Worm (Caenorhabditis elegans) whole organism, young adult: Measurements from ENCODE around the gene tag-329.

Source experiments
- B0019.2 ChIP-seq: fragments of 200-800 bp; sonication (Bioruptor generic); conservative IDR thresholded peaks from 2 replicates; pipeline ENCODE4 v1.3.6; 2022; ENCODE audit warnings: missing genetic modification reagents, missing genetic modification characterization, missing compliant biosample characterization
- B0261.1 ChIP-seq: sonication (generic microtip); optimal IDR thresholded peaks from 2 replicates; lab custom pipeline; 2016; ENCODE audit warnings: mild to moderate bottlenecking, missing genetic modification characterization, moderate library complexity, missing compliant biosample characterization
- B0336.3 ChIP-seq: fragments of 200-800 bp; sonication (Bioruptor generic); IDR thresholded peaks from 2 replicates; pipeline ENCODE4 v1.3.6; 2022; ENCODE audit warnings: missing genetic modification characterization, missing compliant biosample characterization
- C06A6.2 ChIP-seq: fragments of 200-800 bp; sonication (Bioruptor generic); conservative IDR thresholded peaks from 2 replicates; pipeline ENCODE4 v1.3.6; 2022; ENCODE audit warnings: missing genetic modification characterization, missing compliant biosample characterization
- F37B4.10 ChIP-seq: fragments of 200-800 bp; sonication (Bioruptor generic); IDR thresholded peaks from 2 replicates; pipeline ENCODE4 v1.3.6; 2022; ENCODE audit warnings: missing genetic modification characterization, missing compliant biosample characterization
- F39B2.1 ChIP-seq: fragments of 200-800 bp; sonication (Bioruptor generic); IDR thresholded peaks from 2 replicates; pipeline ENCODE4 v1.3.6; 2022; ENCODE audit warnings: missing genetic modification reagents, missing genetic modification characterization, missing compliant biosample characterization
- F49E8.2 ChIP-seq: sonication (generic microtip); optimal IDR thresholded peaks from 3 replicates; lab custom pipeline; 2017; ENCODE audit warnings: missing genetic modification characterization, mild to moderate bottlenecking, missing compliant biosample characterization, antibody characterized with exemption, moderate library complexity; ENCODE audit not compliant: insufficient read depth
- F52B5.7 ChIP-seq: sonication (generic microtip); optimal IDR thresholded peaks from 2 replicates; lab custom pipeline; 2016; ENCODE audit warnings: mild to moderate bottlenecking, missing genetic modification characterization, missing compliant biosample characterization
- aptf-2 ChIP-seq: fragments of 200-800 bp; sonication (Bioruptor generic); conservative IDR thresholded peaks from 2 replicates; pipeline ENCODE4 v1.3.6; 2022; ENCODE audit warnings: missing genetic modification reagents, missing genetic modification characterization, missing compliant biosample characterization
- aptf-3 ChIP-seq: fragments of 200-800 bp; sonication (Bioruptor generic); IDR thresholded peaks from 2 replicates; pipeline ENCODE4 v1.3.6; 2022; ENCODE audit warnings: missing genetic modification characterization, missing compliant biosample characterization
- bed-2 ChIP-seq: fragments of 200-800 bp; sonication (Bioruptor generic); IDR thresholded peaks from 2 replicates; pipeline ENCODE4 v1.3.6; 2022; ENCODE audit warnings: missing genetic modification reagents, missing genetic modification characterization, missing compliant biosample characterization
- dpl-1 ChIP-seq: fragments of 150-350 bp; optimal IDR thresholded peaks from 2 replicates; lab custom pipeline; 2014; ENCODE audit warnings: missing biosample characterization, missing genetic modification reagents, missing genetic modification characterization
- efl-1 ChIP-seq: fragments of 150-350 bp; optimal IDR thresholded peaks from 2 replicates; lab custom pipeline; 2014; ENCODE audit warnings: missing biosample characterization, missing genetic modification reagents, missing genetic modification characterization
- ekl-4 ChIP-seq: fragments of 200-800 bp; sonication (Bioruptor generic); IDR thresholded peaks from 2 replicates; pipeline ENCODE4 v1.3.6; 2022; ENCODE audit warnings: missing genetic modification reagents, missing genetic modification characterization, missing compliant biosample characterization
- lag-1 ChIP-seq: fragments of 200-800 bp; sonication (Bioruptor generic); IDR thresholded peaks from 2 replicates; pipeline ENCODE4 v1.3.6; 2022; ENCODE audit warnings: missing genetic modification reagents, missing genetic modification characterization, missing compliant biosample characterization
- lin-35 ChIP-seq, 3 experiments: fragments of 150-350 bp in 2 of 3; sonication (generic microtip) in 1 of 3; optimal IDR thresholded peaks; 2 replicates each; lab custom pipeline; 2014 to 2018; ENCODE audit warnings: missing biosample characterization in 3 of 3, missing genetic modification characterization in 3 of 3, missing genetic modification reagents in 3 of 3
- lir-1 ChIP-seq: fragments of 200-800 bp; sonication (Bioruptor generic); conservative IDR thresholded peaks from 2 replicates; pipeline ENCODE4 v1.3.6; 2022; ENCODE audit warnings: missing genetic modification reagents, missing genetic modification characterization, missing compliant biosample characterization
- lsl-1 ChIP-seq: fragments of 200-800 bp; sonication (Bioruptor generic); optimal IDR thresholded peaks from 2 replicates; lab custom pipeline; 2018; ENCODE audit warnings: mild to moderate bottlenecking, missing genetic modification characterization, moderate library complexity, missing compliant biosample characterization
- madf-6 ChIP-seq: fragments of 200-800 bp; sonication (Bioruptor generic); IDR thresholded peaks from 2 replicates; pipeline ENCODE4 v1.3.6; 2022; ENCODE audit warnings: missing genetic modification reagents, missing genetic modification characterization, missing compliant biosample characterization
- madf-8 ChIP-seq: fragments of 200-800 bp; sonication (Bioruptor generic); conservative IDR thresholded peaks from 2 replicates; pipeline ENCODE4 v1.3.6; 2022; ENCODE audit warnings: missing genetic modification reagents, missing genetic modification characterization, missing compliant biosample characterization
- mcd-1 ChIP-seq: fragments of 200-800 bp; sonication (Bioruptor generic); IDR thresholded peaks from 2 replicates; pipeline ENCODE4 v1.3.6; 2022; ENCODE audit warnings: missing genetic modification reagents, missing genetic modification characterization, missing compliant biosample characterization
- mel-28 ChIP-seq: sonication (generic microtip); optimal IDR thresholded peaks from 2 replicates; lab custom pipeline; 2016; ENCODE audit warnings: borderline replicate concordance, mild to moderate bottlenecking, missing genetic modification characterization, missing compliant biosample characterization
- nfyb-1 ChIP-seq: fragments of 200-800 bp; sonication (Bioruptor generic); IDR thresholded peaks from 2 replicates; pipeline ENCODE4 v1.3.6; 2022; ENCODE audit warnings: missing genetic modification reagents, missing genetic modification characterization, missing compliant biosample characterization
- nhr-80 ChIP-seq: sonication (generic microtip); optimal IDR thresholded peaks from 2 replicates; lab custom pipeline; 2016; ENCODE audit warnings: missing genetic modification characterization, missing compliant biosample characterization
- rcor-1 ChIP-seq: fragments of 200-800 bp; sonication (Bioruptor generic); IDR thresholded peaks from 2 replicates; pipeline ENCODE4 v1.3.6; 2022; ENCODE audit warnings: missing genetic modification reagents, missing genetic modification characterization, missing compliant biosample characterization
- rec-8 ChIP-seq, 2 experiments: sonication (generic microtip); optimal IDR thresholded peaks; 2 replicates each; lab custom pipeline; 2016; ENCODE audit warnings: mild to moderate bottlenecking in 2 of 2, missing genetic modification characterization in 2 of 2, missing genetic modification reagents in 2 of 2, missing genotype in 2 of 2, missing biosample characterization in 1 of 2, missing compliant biosample characterization in 1 of 2, moderate library complexity in 1 of 2
- snpc-1.3 ChIP-seq: sonication (generic microtip); optimal IDR thresholded peaks from 2 replicates; lab custom pipeline; 2017; ENCODE audit warnings: missing genetic modification characterization, mild to moderate bottlenecking, missing compliant biosample characterization, antibody characterized with exemption, moderate library complexity, missing genotype, missing genetic modification reagents; ENCODE audit not compliant: insufficient read depth
- zfh-2 ChIP-seq: fragments of 200-800 bp; sonication (Bioruptor generic); conservative IDR thresholded peaks from 2 replicates; pipeline ENCODE4 v1.3.6; 2022; ENCODE audit warnings: missing genetic modification reagents, missing genetic modification characterization, missing compliant biosample characterization
- ztf-22 ChIP-seq: fragments of 200-800 bp; sonication (Bioruptor generic); optimal IDR thresholded peaks from 2 replicates; lab custom pipeline; 2018; ENCODE audit warnings: mild to moderate bottlenecking, missing genetic modification characterization, moderate library complexity, missing compliant biosample characterization
- ztf-26 ChIP-seq: sonication (generic microtip); optimal IDR thresholded peaks from 2 replicates; lab custom pipeline; 2017; ENCODE audit warnings: missing genetic modification characterization, missing compliant biosample characterization

The tag-329 gene

ce11 chrV:9583323-9583644, 48.6 kb downstream of the tag-329 start, which contains the start of gene K09G1.1:
TSS of gene K09G1.1 (plus strand) at chrV:9583545.
- no peak for TF ChIP-seq nhr-80
- TF ChIP-seq mel-28 (tag; lab: Kevin White, UChicago), result no peak
- TF ChIP-seq ztf-22, result no peak
- no peak for TF ChIP-seq zfh-2 (GFP tag; lab: Robert Waterston, UW)
- TF ChIP-seq F52B5.7 (tag; lab: Kevin White, UChicago), result no peak
- no peak for TF ChIP-seq F37B4.10 (GFP tag; lab: Robert Waterston, UW)
- TF ChIP-seq F49E8.2 (tag; lab: Kevin White, UChicago), result no peak
- TF ChIP-seq rec-8 (tag; optimal IDR thresholded peaks at IDR 0.05; lab: Kevin White, UChicago), result no peak
- no peak for TF ChIP-seq snpc-1.3 (tag; lab: Kevin White, UChicago)
- no peak for TF ChIP-seq madf-8 (GFP tag; lab: Robert Waterston, UW)
- no peak for TF ChIP-seq rcor-1 (GFP tag; lab: Robert Waterston, UW)
- TF ChIP-seq C06A6.2, result no peak
- no peak for TF ChIP-seq bed-2 (GFP tag; lab: Robert Waterston, UW)
- TF ChIP-seq madf-6, result no peak
- TF ChIP-seq lin-35 (GFP tag; optimal IDR thresholded peaks at IDR 0.05; lab: Kevin White, UChicago), result no peak

ce11 chrV:9584263-9584662, 49.5 kb downstream of the tag-329 start:
- no peak for TF ChIP-seq nfyb-1 (GFP tag; lab: Robert Waterston, UW)
- no peak for TF ChIP-seq ztf-26
- no peak for TF ChIP-seq efl-1
- TF ChIP-seq mcd-1, result no peak
- TF ChIP-seq dpl-1 (GFP tag; lab: Kevin White, UChicago), result no peak
- TF ChIP-seq ekl-4 (GFP tag; lab: Robert Waterston, UW), result no peak
- TF ChIP-seq B0019.2 (GFP tag; lab: Robert Waterston, UW), result no peak
- TF ChIP-seq B0261.1 (tag; lab: Kevin White, UChicago), result no peak
- TF ChIP-seq B0336.3 (GFP tag; lab: Robert Waterston, UW), result no peak
- no peak for TF ChIP-seq lag-1 (GFP tag; lab: Robert Waterston, UW)
- TF ChIP-seq F39B2.1 (GFP tag; lab: Robert Waterston, UW), result no peak
- TF ChIP-seq aptf-3 (GFP tag; lab: Robert Waterston, UW), result no peak
- no peak for TF ChIP-seq rcor-1 (GFP tag; lab: Robert Waterston, UW)
- no peak for TF ChIP-seq rec-8 (tag; optimal IDR thresholded peaks at IDR 0.05; lab: Kevin White, UChicago)
- TF ChIP-seq lir-1 (GFP tag; lab: Robert Waterston, UW), result no peak
- no peak for TF ChIP-seq lsl-1 (GFP tag; lab: Kevin White, UChicago)
- TF ChIP-seq aptf-2 (GFP tag; lab: Robert Waterston, UW), result no peak
